Fruit fly (Drosophila melanogaster) whole organism, embryonic: ENCODE data around the gene CG12035.

ENCODE experiments used
- Aef1 ChIP-seq: fragments of 200-800 bp; sonication (Bioruptor generic); IDR thresholded peaks from 3 replicates; pipeline ENCODE4 v1.3.6; 2022; ENCODE audit warnings: missing biosample characterization, missing genetic modification characterization
- Bgb ChIP-seq: fragments of 200-800 bp; sonication (Bioruptor generic); IDR thresholded peaks from 2 replicates; pipeline ENCODE4 v1.3.6; 2022; ENCODE audit warnings: missing biosample characterization, missing genetic modification characterization; ENCODE audit not compliant: partially characterized antibody
- C15 ChIP-seq: fragments of 200-800 bp; sonication (Bioruptor generic); IDR thresholded peaks from 3 replicates; pipeline ENCODE4 v1.3.6; 2022; ENCODE audit warnings: missing biosample characterization, missing genetic modification characterization
- CG10431 ChIP-seq: fragments of 200-800 bp; sonication (Bioruptor generic); optimal IDR thresholded peaks from 3 replicates; lab custom pipeline; 2018; ENCODE audit warnings: missing biosample characterization, mild to moderate bottlenecking, missing genetic modification characterization
- CG10654 ChIP-seq: fragments of 200-800 bp; sonication (Bioruptor generic); optimal IDR thresholded peaks from 2 replicates; lab custom pipeline; 2016; ENCODE audit warnings: missing biosample characterization, missing genetic modification characterization
- CG10959 ChIP-seq: fragments of 200-800 bp; sonication (Bioruptor generic); IDR thresholded peaks from 2 replicates; pipeline ENCODE4 v1.3.6; 2022; ENCODE audit warnings: missing biosample characterization, missing genetic modification characterization
- CG11696 ChIP-seq: fragments of 200-800 bp; sonication (Bioruptor generic); IDR thresholded peaks from 2 replicates; pipeline ENCODE4 v1.3.6; 2022; ENCODE audit warnings: missing biosample characterization, missing genetic modification characterization
- CG12104 ChIP-seq: fragments of 200-800 bp; sonication (Bioruptor generic); optimal IDR thresholded peaks from 3 replicates; lab custom pipeline; 2016; ENCODE audit warnings: missing biosample characterization, missing genetic modification characterization
- CG12219 ChIP-seq: fragments of 200-800 bp; sonication (Bioruptor generic); optimal IDR thresholded peaks from 3 replicates; lab custom pipeline; 2018; ENCODE audit warnings: missing biosample characterization, mild to moderate bottlenecking, missing genetic modification characterization
- CG13287 ChIP-seq: fragments of 200-800 bp; sonication (Bioruptor generic); IDR thresholded peaks from 2 replicates; pipeline ENCODE4 v1.3.6; 2022; ENCODE audit warnings: missing biosample characterization, missing genetic modification characterization; ENCODE audit not compliant: partially characterized antibody
- CG13894 ChIP-seq: fragments of 200-800 bp; sonication (Bioruptor generic); optimal IDR thresholded peaks from 3 replicates; lab custom pipeline; 2018; ENCODE audit warnings: missing biosample characterization, mild to moderate bottlenecking, missing genetic modification characterization, moderate library complexity
- CG14667 ChIP-seq: fragments of 200-800 bp; sonication (Bioruptor generic); IDR thresholded peaks from 2 replicates; pipeline ENCODE4 v1.3.6; 2022; ENCODE audit warnings: missing biosample characterization, missing genetic modification characterization
- CG17385 ChIP-seq: fragments of 200-800 bp; sonication (Bioruptor generic); optimal IDR thresholded peaks from 3 replicates; lab custom pipeline; 2018; ENCODE audit warnings: missing biosample characterization, mild to moderate bottlenecking, missing genetic modification characterization
- CG1832 ChIP-seq: fragments of 200-800 bp; sonication (Bioruptor generic); optimal IDR thresholded peaks from 2 replicates; lab custom pipeline; 2017; ENCODE audit warnings: missing biosample characterization, mild to moderate bottlenecking, missing genetic modification characterization, inconsistent platforms
- CG2116 ChIP-seq: fragments of 200-800 bp; sonication (Bioruptor generic); optimal IDR thresholded peaks from 3 replicates; lab custom pipeline; 2018; ENCODE audit warnings: missing biosample characterization, mild to moderate bottlenecking, missing genetic modification characterization
- CG2129 ChIP-seq: fragments of 200-800 bp; sonication (Bioruptor generic); IDR thresholded peaks from 2 replicates; pipeline ENCODE4 v1.3.6; 2022; ENCODE audit warnings: missing biosample characterization, missing genetic modification characterization; ENCODE audit not compliant: partially characterized antibody
- CG2712 ChIP-seq: fragments of 200-800 bp; optimal IDR thresholded peaks from 3 replicates; lab custom pipeline; 2019; ENCODE audit warnings: missing biosample characterization, mild to moderate bottlenecking, missing genetic modification characterization, moderate library complexity
- CG30431 ChIP-seq: fragments of 200-800 bp; sonication (Bioruptor generic); optimal IDR thresholded peaks from 2 replicates; lab custom pipeline; 2017; ENCODE audit warnings: missing biosample characterization, missing genetic modification characterization
- CG31441 ChIP-seq: fragments of 200-800 bp; sonication (Bioruptor generic); IDR thresholded peaks from 2 replicates; pipeline ENCODE4 v1.3.6; 2022; ENCODE audit warnings: missing biosample characterization, missing genetic modification characterization
- CG34376 ChIP-seq: fragments of 200-800 bp; sonication (Bioruptor generic); optimal IDR thresholded peaks from 2 replicates; lab custom pipeline; 2018; ENCODE audit warnings: missing biosample characterization, mild to moderate bottlenecking, missing genetic modification characterization
- CG6683 ChIP-seq: fragments of 200-800 bp; sonication (Bioruptor generic); optimal IDR thresholded peaks from 2 replicates; lab custom pipeline; 2017; ENCODE audit warnings: missing biosample characterization, mild to moderate bottlenecking, missing genetic modification characterization, missing genetic modification reagents
- CG6813 ChIP-seq: fragments of 200-800 bp; sonication (Bioruptor generic); optimal IDR thresholded peaks from 2 replicates; lab custom pipeline; 2017; ENCODE audit warnings: missing biosample characterization, missing genetic modification characterization, mild to moderate bottlenecking, moderate library complexity, missing genetic modification reagents
- CG9437 ChIP-seq: fragments of 200-800 bp; sonication (Bioruptor generic); optimal IDR thresholded peaks from 2 replicates; lab custom pipeline; 2018; ENCODE audit warnings: missing biosample characterization, mild to moderate bottlenecking, missing genetic modification characterization
- D ChIP-seq, 2 experiments: fragments of 200-800 bp in 1 of 2; fragments of >200 bp in 1 of 2; sonication (Bioruptor generic) in 1 of 2; optimal IDR thresholded peaks; 2 replicates in 1 of 2; 3 replicates in 1 of 2; lab custom pipeline; 2017; ENCODE audit warnings: mild to moderate bottlenecking in 1 of 2, missing biosample characterization in 1 of 2, missing genetic modification characterization in 1 of 2, missing genetic modification reagents in 1 of 2
- Dp ChIP-seq: fragments of 200-800 bp; sonication (Bioruptor generic); optimal IDR thresholded peaks from 2 replicates; lab custom pipeline; 2018; ENCODE audit warnings: missing biosample characterization, mild to moderate bottlenecking, missing genetic modification characterization, moderate library complexity
- Gsc ChIP-seq: fragments of 200-800 bp; sonication (Bioruptor generic); IDR thresholded peaks from 2 replicates; pipeline ENCODE4 v1.3.6; 2022; ENCODE audit warnings: missing biosample characterization, missing genetic modification characterization
- HmgZ ChIP-seq: fragments of 200-800 bp; sonication (Bioruptor generic); optimal IDR thresholded peaks from 2 replicates; lab custom pipeline; 2018; ENCODE audit warnings: missing biosample characterization, mild to moderate bottlenecking, missing genetic modification characterization
- Hr51 ChIP-seq, 2 experiments: fragments of 200-800 bp; sonication (Bioruptor generic); optimal IDR thresholded peaks; 2 replicates in 1 of 2; 3 replicates in 1 of 2; lab custom pipeline; 2016 to 2018; ENCODE audit warnings: missing biosample characterization in 2 of 2, missing genetic modification characterization in 2 of 2, mild to moderate bottlenecking in 1 of 2, moderate library complexity in 1 of 2
- Hsf ChIP-seq: fragments of 200-800 bp; sonication (Bioruptor generic); optimal IDR thresholded peaks from 3 replicates; lab custom pipeline; 2016; ENCODE audit warnings: missing biosample characterization, missing genetic modification characterization
- Myb ChIP-seq: fragments of 200-800 bp; sonication (Bioruptor generic); optimal IDR thresholded peaks from 2 replicates; lab custom pipeline; 2016; ENCODE audit warnings: missing biosample characterization, missing genetic modification characterization
- Neu2 ChIP-seq: fragments of 200-800 bp; sonication (Bioruptor generic); optimal IDR thresholded peaks from 3 replicates; lab custom pipeline; 2016; ENCODE audit warnings: missing biosample characterization, missing genetic modification characterization, borderline replicate concordance
- Nf-YA ChIP-seq: fragments of 200-800 bp; sonication (Bioruptor generic); IDR thresholded peaks from 2 replicates; pipeline ENCODE4 v1.3.6; 2022; ENCODE audit warnings: missing biosample characterization, missing genetic modification characterization
- Oaz ChIP-seq: fragments of 200-800 bp; sonication (Bioruptor generic); IDR thresholded peaks from 2 replicates; pipeline ENCODE4 v1.3.6; 2022; ENCODE audit warnings: missing biosample characterization, missing genetic modification characterization
- TFAM ChIP-seq: fragments of 200-800 bp; sonication (Bioruptor generic); optimal IDR thresholded peaks from 2 replicates; lab custom pipeline; 2017; ENCODE audit warnings: missing biosample characterization, missing genetic modification characterization, inconsistent platforms
- YL-1 ChIP-seq: fragments of 200-800 bp; sonication (Bioruptor generic); optimal IDR thresholded peaks from 3 replicates; lab custom pipeline; 2017; ENCODE audit warnings: missing biosample characterization, mild to moderate bottlenecking, missing genetic modification characterization
- aop ChIP-seq: fragments of 200-800 bp; sonication (Bioruptor generic); IDR thresholded peaks from 2 replicates; pipeline ENCODE4 v1.3.6; 2022; ENCODE audit warnings: missing biosample characterization, missing genetic modification characterization
- crol ChIP-seq: fragments of 200-800 bp; sonication (Bioruptor generic); IDR thresholded peaks from 2 replicates; pipeline ENCODE4 v1.3.6; 2022; ENCODE audit warnings: missing biosample characterization, missing genetic modification characterization
- danr ChIP-seq: fragments of 200-800 bp; sonication (Bioruptor generic); IDR thresholded peaks from 2 replicates; pipeline ENCODE4 v1.3.6; 2022; ENCODE audit warnings: missing biosample characterization, missing genetic modification characterization
- gfzf ChIP-seq: fragments of 200-800 bp; sonication (Bioruptor generic); optimal IDR thresholded peaks from 2 replicates; lab custom pipeline; 2016; ENCODE audit warnings: missing biosample characterization, mild to moderate bottlenecking, missing genetic modification characterization, moderate library complexity
- ind ChIP-seq: fragments of 200-800 bp; sonication (Bioruptor generic); optimal IDR thresholded peaks from 3 replicates; lab custom pipeline; 2016; ENCODE audit warnings: missing biosample characterization, missing genetic modification characterization
- kni ChIP-seq: fragments of 200-800 bp; sonication (Bioruptor generic); optimal IDR thresholded peaks from 3 replicates; lab custom pipeline; 2017; ENCODE audit warnings: mild to moderate bottlenecking, missing biosample characterization, missing genetic modification reagents, missing genetic modification characterization
- lilli ChIP-seq: fragments of 200-800 bp; sonication (Bioruptor generic); optimal IDR thresholded peaks from 3 replicates; lab custom pipeline; 2016; ENCODE audit warnings: missing biosample characterization, missing genetic modification characterization
- nom ChIP-seq: fragments of 200-800 bp; sonication (Bioruptor generic); optimal IDR thresholded peaks from 2 replicates; lab custom pipeline; 2017; ENCODE audit warnings: missing biosample characterization, missing genetic modification characterization, mild to moderate bottlenecking, moderate library complexity, missing genetic modification reagents
- schlank ChIP-seq: fragments of 200-800 bp; sonication (Bioruptor generic); optimal IDR thresholded peaks from 2 replicates; lab custom pipeline; 2018; ENCODE audit warnings: missing biosample characterization, mild to moderate bottlenecking, missing genetic modification characterization
- sens ChIP-seq: fragments of 200-800 bp; sonication (Bioruptor generic); peaks from one replicate; lab custom pipeline; 2016; ENCODE audit warnings: missing biosample characterization, missing genetic modification characterization
- shn ChIP-seq: fragments of 200-800 bp; sonication (Bioruptor generic); optimal IDR thresholded peaks from 3 replicates; lab custom pipeline; 2016; ENCODE audit warnings: missing biosample characterization, missing genetic modification characterization
- slbo ChIP-seq: fragments of 200-800 bp; sonication (Bioruptor generic); IDR thresholded peaks from 2 replicates; pipeline ENCODE4 v1.3.6; 2022; ENCODE audit warnings: missing biosample characterization, missing genetic modification characterization
- tna ChIP-seq: fragments of 200-800 bp; sonication (Bioruptor generic); IDR thresholded peaks from 2 replicates; pipeline ENCODE4 v1.3.6; 2022; ENCODE audit warnings: missing biosample characterization, missing genetic modification characterization; ENCODE audit not compliant: partially characterized antibody
- toy ChIP-seq: fragments of 200-800 bp; sonication (Bioruptor generic); IDR thresholded peaks from 2 replicates; pipeline ENCODE4 v1.3.6; 2022; ENCODE audit warnings: missing biosample characterization, missing genetic modification characterization
- tx ChIP-seq: fragments of 200-800 bp; sonication (Bioruptor generic); optimal IDR thresholded peaks from 2 replicates; lab custom pipeline; 2016; ENCODE audit warnings: missing biosample characterization, missing genetic modification characterization
- wek ChIP-seq: fragments of 200-800 bp; sonication (Bioruptor generic); optimal IDR thresholded peaks from 3 replicates; lab custom pipeline; 2018; ENCODE audit warnings: missing biosample characterization, mild to moderate bottlenecking, missing genetic modification characterization, moderate library complexity

Gene CG12035

dm6 chr3L:1756143-1756542, 32.0 kb downstream of the CG12035 start, which contains the start of gene CG8001 (continued):
- TF ChIP-seq Bgb = peak; percentile 71
- TF ChIP-seq tx (GFP tag; lab: Kevin White, UChicago) = no peak
- 0 out of 2 replicates have a peak, but pooled peaks have one; percentile 26 for TF ChIP-seq tna (GFP tag; lab: Robert Waterston, UW)
- TF ChIP-seq Oaz (GFP tag; lab: Robert Waterston, UW) = no peak
- TF ChIP-seq CG6813 (GFP tag; lab: Kevin White, UChicago) = no peak
- no peak for TF ChIP-seq CG13894 (tag; lab: Kevin White, UChicago)
- TF ChIP-seq Aef1 (GFP tag; lab: Robert Waterston, UW) = no peak
- no peak for TF ChIP-seq CG30431 (GFP tag; lab: Kevin White, UChicago)
- TF ChIP-seq Dp = peak; percentile 90
- no peak for TF ChIP-seq aop (GFP tag; lab: Robert Waterston, UW)
- TF ChIP-seq CG2129 (GFP tag; lab: Robert Waterston, UW) = no peak
- TF ChIP-seq C15 (GFP tag; lab: Robert Waterston, UW) = no peak
- TF ChIP-seq CG6683 (GFP tag; lab: Kevin White, UChicago) = no peak
- TF ChIP-seq D (optimal IDR thresholded peaks at IDR 0.05; lab: Kevin White, UChicago) = no peak
- TF ChIP-seq D (GFP tag; optimal IDR thresholded peaks at IDR 0.05; lab: Kevin White, UChicago) = no peak
- no peak for TF ChIP-seq Nf-YA (GFP tag; lab: Robert Waterston, UW)
- no peak for TF ChIP-seq sens (GFP tag; lab: Kevin White, UChicago)
- TF ChIP-seq CG2116 (GFP tag; lab: Kevin White, UChicago) = peak; percentile 13
- no peak for TF ChIP-seq CG10959 (GFP tag; lab: Robert Waterston, UW)
- TF ChIP-seq Hr51 (GFP tag; optimal IDR thresholded peaks at IDR 0.05; lab: Kevin White, UChicago) = no peak
- TF ChIP-seq HmgZ (tag; lab: Kevin White, UChicago) = no peak
- TF ChIP-seq crol (GFP tag; lab: Robert Waterston, UW) = peak; percentile 68
- TF ChIP-seq lilli = no peak
- TF ChIP-seq ind = no peak
- no peak for TF ChIP-seq YL-1 (GFP tag; lab: Kevin White, UChicago)
- no peak for TF ChIP-seq CG2712
- no peak for TF ChIP-seq kni
- TF ChIP-seq CG31441 = no peak
- no peak for TF ChIP-seq nom
- no peak for TF ChIP-seq gfzf (GFP tag; lab: Kevin White, UChicago)
- TF ChIP-seq shn (GFP tag; lab: Kevin White, UChicago) = no peak
- TF ChIP-seq CG1832 = no peak
- no peak for TF ChIP-seq CG10654 (GFP tag; lab: Kevin White, UChicago)
- TF ChIP-seq CG11696 = no peak
- no peak for TF ChIP-seq CG17385
- TF ChIP-seq Neu2 = no peak
- no peak for TF ChIP-seq schlank (tag; lab: Kevin White, UChicago)
- TF ChIP-seq slbo (GFP tag; lab: Robert Waterston, UW) = no peak
- TF ChIP-seq wek (GFP tag; lab: Kevin White, UChicago) = no peak
- TF ChIP-seq CG10431 = no peak
- no peak for TF ChIP-seq CG12219 (GFP tag; lab: Kevin White, UChicago)
- TF ChIP-seq CG12104 = no peak
- no peak for TF ChIP-seq Gsc (GFP tag; lab: Robert Waterston, UW)
- TF ChIP-seq Myb (GFP tag; lab: Kevin White, UChicago) = no peak
- no peak for TF ChIP-seq danr
- no peak for TF ChIP-seq CG14667 (GFP tag; lab: Robert Waterston, UW)
- TF ChIP-seq toy (GFP tag; lab: Robert Waterston, UW) = no peak
- TF ChIP-seq CG13287 (GFP tag; lab: Robert Waterston, UW) = peak; percentile 72
- TF ChIP-seq CG9437 (GFP tag; lab: Kevin White, UChicago) = peak; percentile 98
- TF ChIP-seq TFAM (GFP tag; lab: Kevin White, UChicago) = no peak
- no peak for TF ChIP-seq CG34376 (GFP tag; lab: Kevin White, UChicago)
- TF ChIP-seq Hsf (GFP tag; lab: Kevin White, UChicago) = no peak
